Worm (Caenorhabditis elegans) whole organism, L3 larva: ENCODE measurements around the gene plp-1.

Source experiments
- ZK546.5 ChIP-seq: sonication (generic microtip); optimal IDR thresholded peaks from 2 replicates; lab custom pipeline; 2017; ENCODE audit warnings: missing biosample characterization, missing genetic modification characterization
- aly-2 ChIP-seq: fragments of 150-350 bp; optimal IDR thresholded peaks from 2 replicates; lab custom pipeline; 2014; ENCODE audit warnings: missing biosample characterization, missing genetic modification characterization
- ama-1 ChIP-seq: fragments of 150-350 bp; optimal IDR thresholded peaks from 2 replicates; lab custom pipeline; 2018
- egl-27 ChIP-seq: sonication (generic microtip); optimal IDR thresholded peaks from 4 replicates; lab custom pipeline; 2017; ENCODE audit warnings: missing biosample characterization, missing genetic modification reagents, missing genetic modification characterization
- elt-2 ChIP-seq: sonication (generic microtip); optimal IDR thresholded peaks from 2 replicates; lab custom pipeline; 2016; ENCODE audit warnings: missing genetic modification reagents, mild to moderate bottlenecking, missing genetic modification characterization, missing compliant biosample characterization
- fkh-10 ChIP-seq: sonication (generic microtip); optimal IDR thresholded peaks from 2 replicates; lab custom pipeline; 2017; ENCODE audit warnings: missing biosample characterization, missing genetic modification reagents, missing genetic modification characterization
- nhr-237 ChIP-seq: fragments of 150-350 bp; optimal IDR thresholded peaks from 2 replicates; lab custom pipeline; 2014; ENCODE audit warnings: missing biosample characterization, missing genetic modification characterization
- nhr-76 ChIP-seq: fragments of 150-350 bp; sonication (generic microtip); optimal IDR thresholded peaks from 5 replicates; lab custom pipeline; 2014; ENCODE audit warnings: missing biosample characterization, missing genetic modification characterization
- pqm-1 ChIP-seq: fragments of 150-350 bp; optimal IDR thresholded peaks from 2 replicates; lab custom pipeline; 2017; ENCODE audit warnings: missing biosample characterization, missing genetic modification characterization, inconsistent platforms
- snpc-4 ChIP-seq: fragments of 150-350 bp; optimal IDR thresholded peaks from 2 replicates; lab custom pipeline; 2014; ENCODE audit warnings: missing biosample characterization, missing genetic modification characterization
- ztf-11 ChIP-seq: fragments of 150-350 bp; optimal IDR thresholded peaks from 2 replicates; lab custom pipeline; 2014; ENCODE audit warnings: missing biosample characterization, missing genetic modification characterization
- ztf-4 ChIP-seq: fragments of 150-350 bp; optimal IDR thresholded peaks from 2 replicates; lab custom pipeline; 2014; ENCODE audit warnings: missing biosample characterization, missing genetic modification characterization

- TF ChIP-seq fkh-10 (GFP tag; lab: Kevin White, UChicago) = no peak
- no peak for TF ChIP-seq nhr-237 (tag; lab: Kevin White, UChicago)
- no peak for TF ChIP-seq elt-2 (tag; lab: Kevin White, UChicago)
- no peak for TF ChIP-seq ZK546.5 (tag; lab: Kevin White, UChicago)
- no peak for TF ChIP-seq ztf-11 (tag; lab: Kevin White, UChicago)
- TF ChIP-seq pqm-1 (tag; lab: Kevin White, UChicago) = no peak
- no peak for TF ChIP-seq aly-2
- no peak for TF ChIP-seq snpc-4 (tag; lab: Kevin White, UChicago)
- no peak for TF ChIP-seq nhr-76 (tag; lab: Kevin White, UChicago)
- no peak for TF ChIP-seq ztf-4 (tag; lab: Kevin White, UChicago)
- TF ChIP-seq egl-27 = no peak
- no peak for TF ChIP-seq ama-1
These were observed 8.6 kb downstream of the plp-1 start, which contains the start of gene nep-16 for ce11 chrIV:7641758-7642157.
